Fruit fly (Drosophila melanogaster) whole organism, embryonic: ENCODE results near the gene Mtr3.

Experiments
- Ada2b ChIP-seq: fragments of 200-800 bp; sonication (Bioruptor generic); IDR thresholded peaks from 2 replicates; pipeline ENCODE4 v1.3.6; 2022; ENCODE audit warnings: missing biosample characterization, missing genetic modification characterization
- B-H1 ChIP-seq: fragments of 200-800 bp; sonication (Bioruptor generic); IDR thresholded peaks from 3 replicates; pipeline ENCODE4 v1.3.6; 2022; ENCODE audit warnings: missing biosample characterization, missing genetic modification characterization
- Bdp1 ChIP-seq: fragments of 200-800 bp; sonication (Bioruptor generic); optimal IDR thresholded peaks from 3 replicates; lab custom pipeline; 2016; ENCODE audit warnings: missing biosample characterization, missing genetic modification characterization
- CG10274 ChIP-seq: fragments of 200-800 bp; sonication (Bioruptor generic); optimal IDR thresholded peaks from 3 replicates; lab custom pipeline; 2017; ENCODE audit warnings: missing biosample characterization, mild to moderate bottlenecking, missing genetic modification characterization
- CG10565 ChIP-seq: fragments of 200-800 bp; sonication (Bioruptor generic); optimal IDR thresholded peaks from 3 replicates; lab custom pipeline; 2016; ENCODE audit warnings: missing biosample characterization, mild to moderate bottlenecking, missing genetic modification characterization
- CG11093 ChIP-seq: fragments of 200-800 bp; sonication (Bioruptor generic); IDR thresholded peaks from 3 replicates; pipeline ENCODE4 v1.3.6; 2022; ENCODE audit warnings: missing biosample characterization, missing genetic modification characterization
- CG11560 ChIP-seq: fragments of 200-800 bp; sonication (Bioruptor generic); IDR thresholded peaks from 3 replicates; pipeline ENCODE4 v1.3.6; 2022; ENCODE audit warnings: missing biosample characterization, missing genetic modification characterization
- CG11695 ChIP-seq: fragments of 200-800 bp; sonication (Bioruptor generic); IDR thresholded peaks from 3 replicates; pipeline ENCODE4 v1.3.6; 2022; ENCODE audit warnings: missing biosample characterization, missing genetic modification characterization
- CG12659 ChIP-seq: fragments of 200-800 bp; sonication (Bioruptor generic); optimal IDR thresholded peaks from 3 replicates; lab custom pipeline; 2017; ENCODE audit warnings: mild to moderate bottlenecking, missing biosample characterization, missing genetic modification reagents, missing genetic modification characterization
- CG14860 ChIP-seq: fragments of 200-800 bp; sonication (Bioruptor generic); IDR thresholded peaks from 3 replicates; pipeline ENCODE4 v1.3.6; 2022; ENCODE audit warnings: missing biosample characterization, missing genetic modification characterization; ENCODE audit not compliant: partially characterized antibody
- CG15696 ChIP-seq: fragments of 200-800 bp; sonication (Bioruptor generic); optimal IDR thresholded peaks from 2 replicates; lab custom pipeline; 2019; ENCODE audit warnings: missing biosample characterization, mild to moderate bottlenecking, missing genetic modification characterization, moderate library complexity
- CG16779 ChIP-seq: fragments of 200-800 bp; sonication (Bioruptor generic); IDR thresholded peaks from 2 replicates; pipeline ENCODE4 v1.3.6; 2022; ENCODE audit warnings: missing biosample characterization, missing genetic modification characterization
- CG17186 ChIP-seq: fragments of 200-800 bp; sonication (Bioruptor generic); optimal IDR thresholded peaks from 3 replicates; lab custom pipeline; 2017; ENCODE audit warnings: missing biosample characterization, missing genetic modification reagents, missing genetic modification characterization
- CG17359 ChIP-seq: fragments of 200-800 bp; sonication (Bioruptor generic); optimal IDR thresholded peaks from 3 replicates; lab custom pipeline; 2018; ENCODE audit warnings: missing biosample characterization, mild to moderate bottlenecking, missing genetic modification characterization, moderate library complexity
- CG18476 ChIP-seq: fragments of 200-800 bp; sonication (Bioruptor generic); optimal IDR thresholded peaks from 2 replicates; lab custom pipeline; 2016; ENCODE audit warnings: missing biosample characterization, mild to moderate bottlenecking, missing genetic modification characterization
- CG18599 ChIP-seq: fragments of 200-800 bp; sonication (Bioruptor generic); optimal IDR thresholded peaks from 3 replicates; lab custom pipeline; 2017; ENCODE audit warnings: missing biosample characterization, missing genetic modification characterization, mild to moderate bottlenecking, moderate library complexity, missing genetic modification reagents
- CG2129 ChIP-seq: fragments of 200-800 bp; sonication (Bioruptor generic); IDR thresholded peaks from 2 replicates; pipeline ENCODE4 v1.3.6; 2022; ENCODE audit warnings: missing biosample characterization, missing genetic modification characterization; ENCODE audit not compliant: partially characterized antibody
- CG2678 ChIP-seq: fragments of 200-800 bp; sonication (Bioruptor generic); optimal IDR thresholded peaks from 3 replicates; lab custom pipeline; 2019; ENCODE audit warnings: missing biosample characterization, mild to moderate bottlenecking, missing genetic modification characterization, moderate library complexity
- CG32532 ChIP-seq: fragments of 200-800 bp; sonication (Bioruptor generic); IDR thresholded peaks from 2 replicates; pipeline ENCODE4 v1.3.6; 2022; ENCODE audit warnings: missing biosample characterization, missing genetic modification characterization
- CG4707 ChIP-seq: fragments of 200-800 bp; sonication (Bioruptor generic); optimal IDR thresholded peaks from 2 replicates; lab custom pipeline; 2018; ENCODE audit warnings: missing biosample characterization, mild to moderate bottlenecking, missing genetic modification characterization, moderate library complexity
- CG6791 ChIP-seq: fragments of 200-800 bp; sonication (Bioruptor generic); IDR thresholded peaks from 3 replicates; pipeline ENCODE4 v1.3.6; 2022; ENCODE audit warnings: missing biosample characterization, missing genetic modification characterization; ENCODE audit not compliant: partially characterized antibody
- CG7987 ChIP-seq: fragments of 200-800 bp; sonication (Bioruptor generic); optimal IDR thresholded peaks from 2 replicates; lab custom pipeline; 2018; ENCODE audit warnings: missing biosample characterization, mild to moderate bottlenecking, missing genetic modification characterization, moderate library complexity
- CG8944 ChIP-seq: fragments of 200-800 bp; sonication (Bioruptor generic); optimal IDR thresholded peaks from 3 replicates; lab custom pipeline; 2016; ENCODE audit warnings: missing biosample characterization, missing genetic modification characterization
- CG9797 ChIP-seq: fragments of 200-800 bp; sonication (Bioruptor generic); optimal IDR thresholded peaks from 3 replicates; lab custom pipeline; 2018; ENCODE audit warnings: missing biosample characterization, mild to moderate bottlenecking, missing genetic modification characterization
- Chrac-16 ChIP-seq: fragments of 200-800 bp; sonication (Bioruptor generic); optimal IDR thresholded peaks from 3 replicates; lab custom pipeline; 2016; ENCODE audit warnings: missing biosample characterization, missing genetic modification characterization
- Dip2 ChIP-seq: fragments of 200-800 bp; sonication (Bioruptor generic); IDR thresholded peaks from 2 replicates; pipeline ENCODE4 v1.3.6; 2022; ENCODE audit warnings: missing biosample characterization, missing genetic modification characterization
- Doc2 ChIP-seq: fragments of 200-800 bp; sonication (Bioruptor generic); IDR thresholded peaks from 2 replicates; pipeline ENCODE4 v1.3.6; 2022; ENCODE audit warnings: missing biosample characterization, missing genetic modification characterization
- Dp ChIP-seq: fragments of 200-800 bp; sonication (Bioruptor generic); optimal IDR thresholded peaks from 2 replicates; lab custom pipeline; 2018; ENCODE audit warnings: missing biosample characterization, mild to moderate bottlenecking, missing genetic modification characterization, moderate library complexity
- Fer2 ChIP-seq: fragments of 200-800 bp; sonication (Bioruptor generic); optimal IDR thresholded peaks from 2 replicates; lab custom pipeline; 2018; ENCODE audit warnings: missing biosample characterization, mild to moderate bottlenecking, missing genetic modification characterization, moderate library complexity
- Fer3 ChIP-seq: fragments of 200-800 bp; sonication (Bioruptor generic); optimal IDR thresholded peaks from 2 replicates; lab custom pipeline; 2018; ENCODE audit warnings: missing biosample characterization, mild to moderate bottlenecking, missing genetic modification characterization, moderate library complexity
- Gug ChIP-seq: fragments of 200-800 bp; sonication (Bioruptor generic); IDR thresholded peaks from 4 replicates; pipeline ENCODE4 v1.3.6; 2022; ENCODE audit warnings: missing biosample characterization, missing genetic modification characterization
- HmgZ ChIP-seq: fragments of 200-800 bp; sonication (Bioruptor generic); optimal IDR thresholded peaks from 2 replicates; lab custom pipeline; 2018; ENCODE audit warnings: missing biosample characterization, mild to moderate bottlenecking, missing genetic modification characterization
- Oli ChIP-seq: fragments of 200-800 bp; sonication (Bioruptor generic); optimal IDR thresholded peaks from 2 replicates; lab custom pipeline; 2018; ENCODE audit warnings: missing biosample characterization, mild to moderate bottlenecking, missing genetic modification characterization, moderate library complexity
- PHDP ChIP-seq: fragments of 200-800 bp; sonication (Bioruptor generic); optimal IDR thresholded peaks from 3 replicates; lab custom pipeline; 2018; ENCODE audit warnings: missing biosample characterization, mild to moderate bottlenecking, missing genetic modification characterization, moderate library complexity
- Ssrp ChIP-seq: fragments of 200-800 bp; sonication (Bioruptor generic); optimal IDR thresholded peaks from 2 replicates; lab custom pipeline; 2018; ENCODE audit warnings: missing biosample characterization, mild to moderate bottlenecking, missing genetic modification characterization, moderate library complexity
- dimm ChIP-seq: fragments of 200-800 bp; sonication (Bioruptor generic); IDR thresholded peaks from 2 replicates; pipeline ENCODE4 v1.3.6; 2022; ENCODE audit warnings: missing biosample characterization, missing genetic modification characterization
- disco-r ChIP-seq: fragments of 200-800 bp; sonication (Bioruptor generic); optimal IDR thresholded peaks from 2 replicates; lab custom pipeline; 2016; ENCODE audit warnings: missing biosample characterization, missing genetic modification characterization
- en ChIP-seq: fragments of 200-800 bp; sonication (Bioruptor generic); optimal IDR thresholded peaks from 2 replicates; lab custom pipeline; 2016; ENCODE audit warnings: missing biosample characterization, missing genetic modification characterization
- fu2 ChIP-seq: fragments of 200-800 bp; sonication (Bioruptor generic); optimal IDR thresholded peaks from 2 replicates; lab custom pipeline; 2016; ENCODE audit warnings: missing biosample characterization, missing genetic modification characterization
- mirr ChIP-seq: fragments of 200-800 bp; sonication (Bioruptor generic); optimal IDR thresholded peaks from 3 replicates; lab custom pipeline; 2018; ENCODE audit warnings: missing biosample characterization, mild to moderate bottlenecking, missing genetic modification characterization
- pros ChIP-seq: fragments of 200-800 bp; sonication (Bioruptor generic); optimal IDR thresholded peaks from 3 replicates; lab custom pipeline; 2019; ENCODE audit warnings: missing biosample characterization, mild to moderate bottlenecking, missing genetic modification characterization, moderate library complexity
- repo ChIP-seq: fragments of 200-800 bp; sonication (Bioruptor generic); optimal IDR thresholded peaks from 2 replicates; lab custom pipeline; 2016; ENCODE audit warnings: missing biosample characterization, missing genetic modification characterization
- salm ChIP-seq: fragments of 200-800 bp; sonication (Bioruptor generic); optimal IDR thresholded peaks from 2 replicates; lab custom pipeline; 2018; ENCODE audit warnings: missing biosample characterization, mild to moderate bottlenecking, missing genetic modification characterization
- schlank ChIP-seq: fragments of 200-800 bp; sonication (Bioruptor generic); optimal IDR thresholded peaks from 2 replicates; lab custom pipeline; 2018; ENCODE audit warnings: missing biosample characterization, mild to moderate bottlenecking, missing genetic modification characterization
- sd ChIP-seq: fragments of 200-800 bp; sonication (Bioruptor generic); optimal IDR thresholded peaks from 3 replicates; lab custom pipeline; 2018; ENCODE audit warnings: missing biosample characterization, mild to moderate bottlenecking, missing genetic modification characterization, moderate library complexity
- sens-2 ChIP-seq: fragments of 200-800 bp; sonication (Bioruptor generic); IDR thresholded peaks from 2 replicates; pipeline ENCODE4 v1.3.6; 2022; ENCODE audit warnings: missing biosample characterization, missing genetic modification characterization
- sisA ChIP-seq: fragments of 200-800 bp; sonication (Bioruptor generic); IDR thresholded peaks from 2 replicates; pipeline ENCODE4 v1.3.6; 2022; ENCODE audit warnings: missing biosample characterization, missing genetic modification characterization
- slou ChIP-seq: fragments of 200-800 bp; sonication (Bioruptor generic); optimal IDR thresholded peaks from 3 replicates; lab custom pipeline; 2016; ENCODE audit warnings: missing biosample characterization, missing genetic modification characterization
- slp2 ChIP-seq: fragments of 200-800 bp; sonication (Bioruptor generic); optimal IDR thresholded peaks from 2 replicates; lab custom pipeline; 2016; ENCODE audit warnings: missing biosample characterization, missing genetic modification characterization
- tin ChIP-seq: fragments of 200-800 bp; sonication (Bioruptor generic); optimal IDR thresholded peaks from 3 replicates; lab custom pipeline; 2016; ENCODE audit warnings: missing biosample characterization, missing genetic modification characterization
- toy ChIP-seq: fragments of 200-800 bp; sonication (Bioruptor generic); IDR thresholded peaks from 2 replicates; pipeline ENCODE4 v1.3.6; 2022; ENCODE audit warnings: missing biosample characterization, missing genetic modification characterization
- ttk ChIP-seq: fragments of 200-800 bp; sonication (Bioruptor generic); IDR thresholded peaks from 2 replicates; pipeline ENCODE4 v2.1.2; 2022; ENCODE audit warnings: missing biosample characterization, missing genetic modification characterization
- vvl ChIP-seq: fragments of 200-800 bp; sonication (Bioruptor generic); IDR thresholded peaks from 2 replicates; pipeline ENCODE4 v1.3.6; 2022; ENCODE audit warnings: missing biosample characterization, missing genetic modification characterization

Gene Mtr3

dm6 chr3L:19914833-19915232 is 1.3 kb upstream of the Mtr3 start, which contains the start of gene Rpn1 (continued):
- TF ChIP-seq CG4707, result no peak
- no peak for TF ChIP-seq CG11093 (GFP tag; lab: Robert Waterston, UW)
- no peak for TF ChIP-seq slou (GFP tag; lab: Kevin White, UChicago)
- TF ChIP-seq CG14860, result no peak
- TF ChIP-seq tin, result no peak
- TF ChIP-seq CG11695 (GFP tag; lab: Robert Waterston, UW), result no peak
- no peak for TF ChIP-seq Oli (tag; lab: Kevin White, UChicago)
- TF ChIP-seq vvl (GFP tag; lab: Robert Waterston, UW), result no peak
- no peak for TF ChIP-seq pros (GFP tag; lab: Kevin White, UChicago)
- TF ChIP-seq HmgZ (tag; lab: Kevin White, UChicago), result peak; percentile 74
- no peak for TF ChIP-seq CG18599 (GFP tag; lab: Kevin White, UChicago)
- no peak for TF ChIP-seq disco-r (GFP tag; lab: Kevin White, UChicago)
- no peak for TF ChIP-seq CG17359 (tag; lab: Kevin White, UChicago)
- peak; percentile 62; the same call in 1 of the 3 replicates for TF ChIP-seq CG6791 (GFP tag; lab: Robert Waterston, UW)
- TF ChIP-seq dimm (GFP tag; lab: Robert Waterston, UW), result no peak
- no peak for TF ChIP-seq Ssrp (tag; lab: Kevin White, UChicago)
- TF ChIP-seq PHDP, result no peak
- no peak for TF ChIP-seq schlank (tag; lab: Kevin White, UChicago)
- TF ChIP-seq Fer3 (tag; lab: Kevin White, UChicago), result no peak
- TF ChIP-seq salm, result no peak
- TF ChIP-seq CG15696 (tag; lab: Kevin White, UChicago), result no peak
- peak; percentile 81 for TF ChIP-seq Dp
- no peak for TF ChIP-seq sisA (GFP tag; lab: Robert Waterston, UW)
- no peak for TF ChIP-seq ttk (GFP tag; lab: Robert Waterston, UW)
- TF ChIP-seq CG17186 (GFP tag; lab: Kevin White, UChicago), result peak; percentile 21
- TF ChIP-seq slp2 (GFP tag; lab: Kevin White, UChicago), result no peak
- no peak for TF ChIP-seq CG2129 (GFP tag; lab: Robert Waterston, UW)
- TF ChIP-seq fu2 (GFP tag; lab: Kevin White, UChicago), result no peak
- no peak for TF ChIP-seq Doc2
- no peak for TF ChIP-seq CG10565 (GFP tag; lab: Kevin White, UChicago)
- TF ChIP-seq en (GFP tag; lab: Kevin White, UChicago), result no peak
- TF ChIP-seq CG9797 (GFP tag; lab: Kevin White, UChicago), result peak; percentile 86
- TF ChIP-seq mirr (GFP tag; lab: Kevin White, UChicago), result no peak
- TF ChIP-seq CG2678 (tag; lab: Kevin White, UChicago), result no peak
- TF ChIP-seq, all 482 proteins: peak for 92

- no peak for TF ChIP-seq B-H1 (GFP tag; lab: Robert Waterston, UW)
- TF ChIP-seq Chrac-16, result no peak
- peak; percentile 88 for TF ChIP-seq CG12659
- TF ChIP-seq repo (GFP tag; lab: Kevin White, UChicago), result no peak
- no peak for TF ChIP-seq sens-2 (GFP tag; lab: Robert Waterston, UW)
- TF ChIP-seq Gug (GFP tag; lab: Robert Waterston, UW), result no peak
- no peak for TF ChIP-seq CG11560 (tag; lab: Robert Waterston, UW)
- TF ChIP-seq Fer2 (tag; lab: Kevin White, UChicago), result no peak
- TF ChIP-seq Bdp1, result no peak
- no peak for TF ChIP-seq Dip2 (GFP tag; lab: Robert Waterston, UW)
- TF ChIP-seq CG10274 (GFP tag; lab: Kevin White, UChicago), result no peak
- no peak for TF ChIP-seq CG32532 (GFP tag; lab: Robert Waterston, UW)
- no peak for TF ChIP-seq CG18476 (GFP tag; lab: Kevin White, UChicago)
- no peak for TF ChIP-seq CG7987
- TF ChIP-seq Ada2b (GFP tag; lab: Robert Waterston, UW), result no peak
- no peak for TF ChIP-seq CG8944 (GFP tag; lab: Kevin White, UChicago)
- no peak for TF ChIP-seq CG16779 (GFP tag; lab: Robert Waterston, UW)
- no peak for TF ChIP-seq sd (tag; lab: Kevin White, UChicago)
- TF ChIP-seq toy (GFP tag; lab: Robert Waterston, UW), result no peak
These were observed 3.5 kb downstream of the Mtr3 start, which contains the start of the genes Mi-2 and Prp3 for dm6 chr3L:19910054-19910414. Gene Mi-2, minus strand, starts transcription at chr3L:19910215. Gene Prp3, plus strand, starts transcription at chr3L:19910300.
